Worm (Caenorhabditis elegans): ENCODE measurements around the gene srx-4.

srx-4 gene

ce11 chrV:731330-731729, 38.8 kb upstream of the srx-4 start (continued):
- no peak for TF ChIP-seq nfya-2 (GFP tag; IDR thresholded peaks at IDR 0.05)
- TF ChIP-seq aptf-2 (GFP tag; conservative IDR thresholded peaks at IDR 0.05), result no peak
- TF ChIP-seq Y67H2A.10 (GFP tag; conservative IDR thresholded peaks at IDR 0.05), result no peak
- TF ChIP-seq D2030.7 (GFP tag; IDR thresholded peaks at IDR 0.05), result no peak
- no peak for TF ChIP-seq tbx-9 (tag; optimal IDR thresholded peaks at IDR 0.05; ENCODE audit: borderline replicate concordance)
- peak; percentile 83 for TF ChIP-seq ztf-26 (tag; optimal IDR thresholded peaks at IDR 0.05)
- TF ChIP-seq sea-2 (GFP tag; IDR thresholded peaks at IDR 0.05), result 0 out of 2 replicates have a peak, but pooled peaks have one; percentile 11
- no peak for TF ChIP-seq sdz-38 (tag; optimal IDR thresholded peaks at IDR 0.05)
- TF ChIP-seq rcor-1 (GFP tag; IDR thresholded peaks at IDR 0.05), result peak; percentile 47; the same call in 1 of the 2 replicates
- TF ChIP-seq egl-18 (GFP tag; IDR thresholded peaks at IDR 0.05), result no peak
- peak; percentile 46; the same call in 1 of the 2 replicates for TF ChIP-seq Y56A3A.18 (GFP tag; IDR thresholded peaks at IDR 0.05)
- TF ChIP-seq lag-1 (GFP tag; IDR thresholded peaks at IDR 0.05), result no peak
- TF ChIP-seq ceh-40 (GFP tag; IDR thresholded peaks at IDR 0.05), result no peak
- TF ChIP-seq lin-40 (tag; optimal IDR thresholded peaks at IDR 0.05), result peak; percentile 75
- peak; percentile 96 for TF ChIP-seq let-526 (GFP tag; IDR thresholded peaks at IDR 0.05)
- TF ChIP-seq him-1 (tag; optimal IDR thresholded peaks at IDR 0.05), result no peak
- TF ChIP-seq hlh-12 (tag; optimal IDR thresholded peaks at IDR 0.05), result no peak
- TF ChIP-seq ztf-6 (GFP tag; IDR thresholded peaks at IDR 0.05), result no peak
- peak; percentile 74; the same call in 1 of the 2 replicates for TF ChIP-seq Y95B8A.8 (GFP tag; IDR thresholded peaks at IDR 0.05)
- peak; percentile 61 for TF ChIP-seq lin-54 (GFP tag; optimal IDR thresholded peaks at IDR 0.05)
- TF ChIP-seq ztf-22 (GFP tag; optimal IDR thresholded peaks at IDR 0.05), result peak; percentile 93
- peak; percentile 60; the same call in 1 of the 2 replicates for TF ChIP-seq dox-1 (GFP tag; IDR thresholded peaks at IDR 0.05)
- TF ChIP-seq hmg-1.2 (GFP tag; IDR thresholded peaks at IDR 0.05), result peak; percentile 85
- TF ChIP-seq dpl-1 (GFP tag; optimal IDR thresholded peaks at IDR 0.05), result no peak
- peak; percentile 89 for TF ChIP-seq somi-1 (GFP tag; optimal IDR thresholded peaks at IDR 0.05)
- TF ChIP-seq F10E7.11 (tag; optimal IDR thresholded peaks at IDR 0.05), result no peak
- TF ChIP-seq mxl-1 (tag; optimal IDR thresholded peaks at IDR 0.05), result no peak
- peak; percentile 79 for TF ChIP-seq madf-10 (tag; optimal IDR thresholded peaks at IDR 0.05)
- TF ChIP-seq athp-1 (tag; optimal IDR thresholded peaks at IDR 0.05), result peak; percentile 18
- no peak for TF ChIP-seq ccch-3 (GFP tag; optimal IDR thresholded peaks at IDR 0.05)
- TF ChIP-seq lir-1 (GFP tag; conservative IDR thresholded peaks at IDR 0.05), result peak; percentile 73
- TF ChIP-seq T07F8.4 (tag; optimal IDR thresholded peaks at IDR 0.05), result no peak
- no peak for TF ChIP-seq lsl-1 (GFP tag; optimal IDR thresholded peaks at IDR 0.05)
- peak; percentile 1 for TF ChIP-seq ama-1 (optimal IDR thresholded peaks at IDR 0.05)
- TF ChIP-seq ama-1 (GFP tag; optimal IDR thresholded peaks at IDR 0.05), result no peak
- no peak for TF ChIP-seq F37B4.10 (GFP tag; IDR thresholded peaks at IDR 0.05)
- peak; percentile 81 for TF ChIP-seq zfh-2 (GFP tag; conservative IDR thresholded peaks at IDR 0.05)
- peak; percentile 55 for TF ChIP-seq gei-17 (GFP tag; optimal IDR thresholded peaks at IDR 0.05)
- TF ChIP-seq F52B5.7 (tag; optimal IDR thresholded peaks at IDR 0.05), result peak; percentile 76
- TF ChIP-seq nhr-179 (tag; optimal IDR thresholded peaks at IDR 0.05), result no peak
- peak; percentile 83 for TF ChIP-seq unc-62 (GFP tag; optimal IDR thresholded peaks at IDR 0.05)
- no peak for TF ChIP-seq zim-3 (tag; optimal IDR thresholded peaks at IDR 0.05)
- TF ChIP-seq ztf-25 (GFP tag; IDR thresholded peaks at IDR 0.05), result no peak
- no peak for TF ChIP-seq snpc-3.4 (tag; optimal IDR thresholded peaks at IDR 0.05)
- no peak for TF ChIP-seq attf-3 (GFP tag; conservative IDR thresholded peaks at IDR 0.05)
- no peak for TF ChIP-seq B0019.2 (GFP tag; conservative IDR thresholded peaks at IDR 0.05)
- TF ChIP-seq ztf-28 (GFP tag; IDR thresholded peaks at IDR 0.05), result no peak
- TF ChIP-seq ceh-100 (GFP tag; IDR thresholded peaks at IDR 0.05), result no peak
- peak; percentile 96 for TF ChIP-seq B0336.3 (GFP tag; IDR thresholded peaks at IDR 0.05)
- TF ChIP-seq egl-44 (GFP tag; IDR thresholded peaks at IDR 0.05), result peak; percentile 88; the same call in 1 of the 2 replicates
- TF ChIP-seq madf-6 (GFP tag; IDR thresholded peaks at IDR 0.05), result 0 out of 2 replicates have a peak, but pooled peaks have one; percentile 31

All from whole organism, young adult.